Fruit fly (Drosophila melanogaster) whole organism, wandering third instar larva: ENCODE measurements around the gene Osi12.

Experiments
- CG32264 ChIP-seq: fragments of 200-800 bp; sonication (Bioruptor generic); optimal IDR thresholded peaks from 2 replicates; lab custom pipeline; 2016; ENCODE audit warnings: missing biosample characterization, missing genetic modification characterization
- CG9705 ChIP-seq: fragments of 200-800 bp; sonication (Bioruptor generic); optimal IDR thresholded peaks from 2 replicates; lab custom pipeline; 2018; ENCODE audit warnings: missing biosample characterization, mild to moderate bottlenecking, missing genetic modification characterization
- CrebA ChIP-seq: fragments of 200-800 bp; sonication (Bioruptor generic); optimal IDR thresholded peaks from 2 replicates; lab custom pipeline; 2016; ENCODE audit warnings: missing biosample characterization, mild to moderate bottlenecking, missing genetic modification characterization, borderline replicate concordance
- Dfd ChIP-seq: fragments of >200 bp; optimal IDR thresholded peaks from 2 replicates; lab custom pipeline; 2017; ENCODE audit warnings: missing biosample characterization, missing genetic modification characterization
- Dif ChIP-seq: fragments of 200-275, 200-300 bp; sonication (Bioruptor generic); optimal IDR thresholded peaks from 2 replicates; lab custom pipeline; 2018; ENCODE audit warnings: missing biosample characterization, missing genetic modification characterization; ENCODE audit not compliant: partially characterized antibody
- GATAd ChIP-seq: sonication (Bioruptor generic); optimal IDR thresholded peaks from 2 replicates; lab custom pipeline; 2016; ENCODE audit warnings: missing biosample characterization, missing genetic modification characterization
- HLH106 ChIP-seq: fragments of 200-800 bp; optimal IDR thresholded peaks from 3 replicates; lab custom pipeline; 2019; ENCODE audit warnings: missing biosample characterization, mild to moderate bottlenecking, missing genetic modification characterization, moderate library complexity
- Hnf4 ChIP-seq: fragments of 200-800 bp; sonication (Bioruptor generic); optimal IDR thresholded peaks from 2 replicates; lab custom pipeline; 2016; ENCODE audit warnings: missing biosample characterization, mild to moderate bottlenecking, missing genetic modification characterization
- Hr78 ChIP-seq: fragments of >200 bp; optimal IDR thresholded peaks from 2 replicates; lab custom pipeline; 2017; ENCODE audit warnings: missing biosample characterization, missing genetic modification characterization
- Hr83 ChIP-seq: fragments of 200-300 bp; sonication (Bioruptor generic); optimal IDR thresholded peaks from 2 replicates; lab custom pipeline; 2016; ENCODE audit warnings: missing biosample characterization, mild to moderate bottlenecking, missing genetic modification characterization, moderate library complexity; ENCODE audit not compliant: poor library complexity, severe bottlenecking
- Jra ChIP-seq: sonication (Bioruptor generic); optimal IDR thresholded peaks from 2 replicates; lab custom pipeline; 2016; ENCODE audit warnings: missing biosample characterization, missing genetic modification characterization
- Mio ChIP-seq: sonication (Bioruptor generic); optimal IDR thresholded peaks from 2 replicates; lab custom pipeline; 2016; ENCODE audit warnings: missing biosample characterization, missing genetic modification characterization
- Myc ChIP-seq: fragments of >200 bp; optimal IDR thresholded peaks from 2 replicates; lab custom pipeline; 2017
- Rel ChIP-seq, 2 experiments: fragments of 200-800 bp; sonication (Bioruptor generic) in 1 of 2; optimal IDR thresholded peaks; 2 replicates in 1 of 2; 3 replicates in 1 of 2; lab custom pipeline; 2016 to 2019; ENCODE audit warnings: mild to moderate bottlenecking in 2 of 2, missing biosample characterization in 2 of 2, missing genetic modification characterization in 2 of 2, moderate library complexity in 1 of 2
- Sp1 ChIP-seq: fragments of 200-800 bp; sonication (Bioruptor generic); optimal IDR thresholded peaks from 3 replicates; lab custom pipeline; 2019; ENCODE audit warnings: missing biosample characterization, mild to moderate bottlenecking, missing genetic modification characterization, moderate library complexity
- Vsx2 ChIP-seq: fragments of 200-300, 225-300 bp; sonication (Bioruptor generic); optimal IDR thresholded peaks from 2 replicates; lab custom pipeline; 2018; ENCODE audit warnings: missing biosample characterization, missing genetic modification characterization; ENCODE audit not compliant: partially characterized antibody
- br ChIP-seq: fragments of 200-800 bp; sonication (Bioruptor generic); optimal IDR thresholded peaks from 2 replicates; lab custom pipeline; 2016; ENCODE audit warnings: missing biosample characterization, missing genetic modification characterization
- brk ChIP-seq: fragments of 200-800 bp; sonication (Bioruptor generic); optimal IDR thresholded peaks from 2 replicates; lab custom pipeline; 2016; ENCODE audit warnings: missing biosample characterization, mild to moderate bottlenecking, missing genetic modification characterization
- dl ChIP-seq, 2 experiments: fragments of 175-275, 200-275 bp in 1 of 2; fragments of 200-275 bp in 1 of 2; sonication (Bioruptor generic); optimal IDR thresholded peaks; lab custom pipeline; 2018; ENCODE audit warnings: mild to moderate bottlenecking in 2 of 2, missing biosample characterization in 2 of 2, missing genetic modification characterization in 2 of 2, moderate library complexity in 2 of 2; ENCODE audit not compliant: partially characterized antibody in 2 of 2, insufficient read depth in 1 of 2
- dmrt93B ChIP-seq: fragments of 200-800 bp; sonication (Bioruptor generic); optimal IDR thresholded peaks from 2 replicates; lab custom pipeline; 2018; ENCODE audit warnings: missing biosample characterization, mild to moderate bottlenecking, missing genetic modification characterization
- dsf ChIP-seq: sonication (Bioruptor generic); optimal IDR thresholded peaks from 2 replicates; lab custom pipeline; 2016; ENCODE audit warnings: missing biosample characterization, missing genetic modification characterization, borderline replicate concordance
- ey ChIP-seq: fragments of 200-800 bp; sonication (Bioruptor generic); optimal IDR thresholded peaks from 2 replicates; lab custom pipeline; 2016; ENCODE audit warnings: missing biosample characterization, missing genetic modification characterization
- foxo ChIP-seq, 2 experiments: fragments of 200-800 bp; sonication (Bioruptor generic); optimal IDR thresholded peaks; 2 replicates in 1 of 2; 3 replicates in 1 of 2; lab custom pipeline; 2016 to 2017; ENCODE audit warnings: missing biosample characterization in 2 of 2, missing genetic modification characterization in 2 of 2
- fru ChIP-seq: fragments of 200-800 bp; sonication (Bioruptor generic); optimal IDR thresholded peaks from 3 replicates; lab custom pipeline; 2016; ENCODE audit warnings: missing biosample characterization, mild to moderate bottlenecking, missing genetic modification characterization
- h ChIP-seq: fragments of 200-800 bp; sonication (Bioruptor generic); optimal IDR thresholded peaks from 3 replicates; lab custom pipeline; 2016; ENCODE audit warnings: missing biosample characterization, mild to moderate bottlenecking, missing genetic modification characterization
- lola ChIP-seq: fragments of >200 bp; optimal IDR thresholded peaks from 2 replicates; lab custom pipeline; 2017; ENCODE audit warnings: missing biosample characterization, missing genetic modification characterization
- pan ChIP-seq: fragments of >200 bp; optimal IDR thresholded peaks from 2 replicates; lab custom pipeline; 2017
- psq ChIP-seq: fragments of 200-800 bp; sonication (Bioruptor generic); optimal IDR thresholded peaks from 3 replicates; lab custom pipeline; 2017; ENCODE audit warnings: missing biosample characterization, mild to moderate bottlenecking, missing genetic modification characterization, moderate library complexity
- rgr ChIP-seq: fragments of 200-800 bp; sonication (Bioruptor generic); optimal IDR thresholded peaks from 3 replicates; lab custom pipeline; 2016; ENCODE audit warnings: missing biosample characterization, mild to moderate bottlenecking, missing genetic modification characterization
- sage ChIP-seq: fragments of 200-800 bp; sonication (Bioruptor generic); optimal IDR thresholded peaks from 2 replicates; lab custom pipeline; 2016; ENCODE audit warnings: missing biosample characterization, mild to moderate bottlenecking, missing genetic modification characterization
- sv ChIP-seq: fragments of 200-800 bp; sonication (Bioruptor generic); optimal IDR thresholded peaks from 3 replicates; lab custom pipeline; 2016; ENCODE audit warnings: missing biosample characterization, missing genetic modification characterization
- tai ChIP-seq: sonication (Bioruptor generic); optimal IDR thresholded peaks from 2 replicates; lab custom pipeline; 2016; ENCODE audit warnings: missing biosample characterization, missing genetic modification characterization
- usp ChIP-seq: fragments of >200 bp; optimal IDR thresholded peaks from 2 replicates; lab custom pipeline; 2017; ENCODE audit warnings: missing biosample characterization, missing genetic modification characterization
- woc ChIP-seq: sonication (Bioruptor generic); optimal IDR thresholded peaks from 2 replicates; lab custom pipeline; 2016; ENCODE audit warnings: missing biosample characterization, mild to moderate bottlenecking, missing genetic modification characterization

Gene Osi12

dm6 chr3R:6309676-6310075 lies 31.3 kb downstream of the Osi12 start, which contains the start of gene CG31560:
Gene CG31560, plus strand, starts transcription at chr3R:6309976.
- TF ChIP-seq Myc (lab: Kevin White, UChicago) (no peak), ey (no peak), Hr83 (no peak), sv (no peak), foxo (GFP tag; optimal IDR thresholded peaks at IDR 0.05; lab: Kevin White, UChicago) (no peak), rgr (no peak), Rel (GFP tag; optimal IDR thresholded peaks at IDR 0.05; lab: Kevin White, UChicago) (no peak), Rel (tag; optimal IDR thresholded peaks at IDR 0.05; lab: Kevin White, UChicago) (no peak), psq (GFP tag; lab: Kevin White, UChicago) (no peak), dl (GFP tag; optimal IDR thresholded peaks at IDR 0.05; lab: Kevin White, UChicago; ENCODE audit: insufficient read depth in 1 of 2, partially characterized antibody in 2 of 2) (no peak), h (no peak), usp (no peak), br (GFP tag; lab: Kevin White, UChicago) (no peak), dmrt93B (GFP tag; lab: Kevin White, UChicago) (no peak), Dfd (GFP tag; lab: Kevin White, UChicago) (no peak), HLH106 (tag; lab: Kevin White, UChicago) (no peak), fru (GFP tag; lab: Kevin White, UChicago) (no peak), Hr78 (GFP tag; lab: Kevin White, UChicago) (no peak), Mio (GFP tag; lab: Kevin White, UChicago) (no peak)

dm6 chr3R:6311641-6312259 lies 33.4 kb downstream of the Osi12 start, which contains the start of gene Osi17:
Gene Osi17, plus strand, starts transcription at chr3R:6311772.
- TF ChIP-seq fru (GFP tag; lab: Kevin White, UChicago) (peak; percentile 16), CG9705 (GFP tag; lab: Kevin White, UChicago) (no peak), usp (no peak), ey (no peak), tai (GFP tag; lab: Kevin White, UChicago) (no peak), GATAd (GFP tag; lab: Kevin White, UChicago) (no peak), pan (lab: Kevin White, UChicago) (no peak), CG32264 (GFP tag; lab: Kevin White, UChicago) (no peak)
- TF ChIP-seq, all 38 proteins: peak for 1

dm6 chr3R:6315078-6315477 lies 36.7 kb downstream of the Osi12 start:
- TF ChIP-seq sage (GFP tag; lab: Kevin White, UChicago) (no peak), dmrt93B (GFP tag; lab: Kevin White, UChicago) (no peak), usp (no peak), pan (lab: Kevin White, UChicago) (no peak), woc (GFP tag; lab: Kevin White, UChicago) (no peak), fru (GFP tag; lab: Kevin White, UChicago) (no peak), dsf (no peak), Rel (GFP tag; optimal IDR thresholded peaks at IDR 0.05; lab: Kevin White, UChicago) (no peak), Rel (tag; optimal IDR thresholded peaks at IDR 0.05; lab: Kevin White, UChicago) (no peak), br (GFP tag; lab: Kevin White, UChicago) (no peak), psq (GFP tag; lab: Kevin White, UChicago) (no peak), brk (GFP tag; lab: Kevin White, UChicago) (no peak), rgr (no peak), Jra (GFP tag; lab: Kevin White, UChicago) (no peak), dl (GFP tag; optimal IDR thresholded peaks at IDR 0.05; lab: Kevin White, UChicago; ENCODE audit: insufficient read depth in 1 of 2, partially characterized antibody in 2 of 2) (no peak), Sp1 (GFP tag; lab: Kevin White, UChicago) (no peak), Hnf4 (GFP tag; lab: Kevin White, UChicago) (no peak), Hr78 (GFP tag; lab: Kevin White, UChicago) (no peak)

- TF ChIP-seq lola (GFP tag; lab: Kevin White, UChicago) (no peak), CG9705 (GFP tag; lab: Kevin White, UChicago) (no peak), CrebA (GFP tag; lab: Kevin White, UChicago) (no peak), rgr (no peak), woc (GFP tag; lab: Kevin White, UChicago) (no peak), Hr83 (no peak), foxo (GFP tag; optimal IDR thresholded peaks at IDR 0.05; lab: Kevin White, UChicago) (no peak), Myc (lab: Kevin White, UChicago) (no peak), Dif (GFP tag; lab: Kevin White, UChicago) (no peak), Sp1 (GFP tag; lab: Kevin White, UChicago) (no peak), brk (GFP tag; lab: Kevin White, UChicago) (no peak), sv (no peak), dsf (no peak), sage (GFP tag; lab: Kevin White, UChicago) (no peak), Jra (GFP tag; lab: Kevin White, UChicago) (no peak), Hnf4 (GFP tag; lab: Kevin White, UChicago) (no peak), usp (no peak), CG32264 (GFP tag; lab: Kevin White, UChicago) (no peak), Vsx2 (GFP tag; lab: Kevin White, UChicago) (no peak)
These were observed 51.5 kb downstream of the Osi12 start, which contains the start of gene Osi18 for dm6 chr3R:6329774-6330298. Gene Osi18, plus strand, starts transcription at chr3R:6330248.
